Worm (Caenorhabditis elegans): ENCODE data around the gene flp-14.

Gene flp-14

ce11 chrIII:12931786-12932427 lies 21.6 kb downstream of the flp-14 start, which contains the start of gene rbm-7 (continued):
- peak; percentile 52 for TF ChIP-seq C16A3.4 (tag; optimal IDR thresholded peaks at IDR 0.05)
- no peak for TF ChIP-seq nhr-12 (tag; optimal IDR thresholded peaks at IDR 0.05)
- peak; percentile 79 to 86 for TF ChIP-seq lin-35 (GFP tag; optimal IDR thresholded peaks at IDR 0.05)
- TF ChIP-seq ceh-8 (GFP tag; optimal IDR thresholded peaks at IDR 0.05), result no peak
- no peak for TF ChIP-seq zag-1 (tag; optimal IDR thresholded peaks at IDR 0.05)
- peak; percentile 41 for TF ChIP-seq fkh-8 (tag; optimal IDR thresholded peaks at IDR 0.05)
- TF ChIP-seq tbx-2 (tag; optimal IDR thresholded peaks at IDR 0.05), result peak; percentile 79
- no peak for TF ChIP-seq ces-1 (GFP tag; optimal IDR thresholded peaks at IDR 0.05)
- no peak for TF ChIP-seq hlh-17 (GFP tag; optimal IDR thresholded peaks at IDR 0.05; ENCODE audit: borderline replicate concordance)
- TF ChIP-seq F16B12.6 (tag; optimal IDR thresholded peaks at IDR 0.05), result peak; percentile 73
- TF ChIP-seq ztf-4 (tag; optimal IDR thresholded peaks at IDR 0.05), result no peak
- TF ChIP-seq jun-1 (tag; optimal IDR thresholded peaks at IDR 0.05), result peak; percentile 56
- peak; percentile 69 for TF ChIP-seq isw-1 (GFP tag; IDR thresholded peaks at IDR 0.05)
- no peak for TF ChIP-seq mab-9 (GFP tag; IDR thresholded peaks at IDR 0.05)
- TF ChIP-seq fkh-4 (tag; optimal IDR thresholded peaks at IDR 0.05; ENCODE audit: borderline replicate concordance), result no peak
- TF ChIP-seq Y116A8C.19 (tag; optimal IDR thresholded peaks at IDR 0.05; ENCODE audit: borderline replicate concordance), result no peak
- no peak for TF ChIP-seq nhr-84 (tag; optimal IDR thresholded peaks at IDR 0.05)
- peak; percentile 67 for TF ChIP-seq lin-15B (tag; optimal IDR thresholded peaks at IDR 0.05)
- peak; percentile 78 for TF ChIP-seq nhr-85 (tag)
- peak; percentile 26 for TF ChIP-seq nhr-76 (tag; optimal IDR thresholded peaks at IDR 0.05)
- peak; percentile 66 for TF ChIP-seq irx-1 (tag; optimal IDR thresholded peaks at IDR 0.05)
- TF ChIP-seq swsn-7 (tag; optimal IDR thresholded peaks at IDR 0.05), result peak; percentile 80
- peak; percentile 30 for TF ChIP-seq aly-2 (tag; optimal IDR thresholded peaks at IDR 0.05)
- TF ChIP-seq fos-1 (tag; optimal IDR thresholded peaks at IDR 0.05), result peak; percentile 36
- no peak for TF ChIP-seq egl-13 (tag; optimal IDR thresholded peaks at IDR 0.05)
- TF ChIP-seq unc-62 (GFP tag; optimal IDR thresholded peaks at IDR 0.05), result no peak
- peak; percentile 76 for TF ChIP-seq xbp-1 (tag; optimal IDR thresholded peaks at IDR 0.05)
- TF ChIP-seq ama-1 (optimal IDR thresholded peaks at IDR 0.05), result no peak
- peak; percentile 60 for TF ChIP-seq lin-13 (GFP tag; optimal IDR thresholded peaks at IDR 0.05)
- no peak for TF ChIP-seq unc-30 (tag; optimal IDR thresholded peaks at IDR 0.05)
- TF ChIP-seq tlp-1 (tag; optimal IDR thresholded peaks at IDR 0.05), result no peak
- TF ChIP-seq dpl-1 (GFP tag; optimal IDR thresholded peaks at IDR 0.05), result peak; percentile 60 to 80 (median 77)
- no peak for TF ChIP-seq ceh-63 (GFP tag; optimal IDR thresholded peaks at IDR 0.05)
- TF ChIP-seq lin-39 (tag; optimal IDR thresholded peaks at IDR 0.05), result peak; percentile 73

- TF ChIP-seq blmp-1 (tag; optimal IDR thresholded peaks at IDR 0.05) (peak; percentile 56), aly-2 (tag; optimal IDR thresholded peaks at IDR 0.05) (no peak), xbp-1 (tag; optimal IDR thresholded peaks at IDR 0.05) (no peak)
Measured at ce11 chrIII:12932776-12933175, 22.5 kb downstream of the flp-14 start.

- TF ChIP-seq nhr-90 (tag; optimal IDR thresholded peaks at IDR 0.05; ENCODE audit: poor library complexity) (no peak), Y116A8C.19 (tag; optimal IDR thresholded peaks at IDR 0.05; ENCODE audit: borderline replicate concordance) (no peak), zip-4 (GFP tag; optimal IDR thresholded peaks at IDR 0.05) (no peak), unc-86 (tag; optimal IDR thresholded peaks at IDR 0.05) (no peak), fkh-4 (tag; optimal IDR thresholded peaks at IDR 0.05; ENCODE audit: borderline replicate concordance) (no peak), C16A3.4 (tag; optimal IDR thresholded peaks at IDR 0.05) (no peak), egl-27 (tag; optimal IDR thresholded peaks at IDR 0.05) (no peak), sptf-1 (tag; optimal IDR thresholded peaks at IDR 0.05) (no peak), irx-1 (tag; optimal IDR thresholded peaks at IDR 0.05) (no peak), snu-23 (GFP tag; optimal IDR thresholded peaks at IDR 0.05) (no peak), ceh-63 (GFP tag; optimal IDR thresholded peaks at IDR 0.05) (no peak), lir-3 (tag; optimal IDR thresholded peaks at IDR 0.05; ENCODE audit: poor library complexity) (no peak), sox-4 (tag; optimal IDR thresholded peaks at IDR 0.05) (no peak), nhr-12 (tag; optimal IDR thresholded peaks at IDR 0.05) (no peak), egl-13 (tag; optimal IDR thresholded peaks at IDR 0.05) (no peak), ceh-90 (tag; optimal IDR thresholded peaks at IDR 0.05) (no peak)
Measured at ce11 chrIII:12934417-12934816, 24.1 kb downstream of the flp-14 start, which contains the start of gene epg-3. Gene epg-3 (plus strand): TSS chrIII:12934717.

Data from whole organism, L1 larva.